Worm (Caenorhabditis elegans) whole organism, late embryonic: ENCODE measurements around the gene twk-5.

Source experiments
- C08G9.2 ChIP-seq: sonication (generic microtip); optimal IDR thresholded peaks from 2 replicates; lab custom pipeline; 2016; ENCODE audit warnings: mild to moderate bottlenecking, missing genetic modification characterization, moderate library complexity, missing compliant biosample characterization
- C38D4.7 ChIP-seq: fragments of 200-800 bp; sonication (Bioruptor generic); optimal IDR thresholded peaks from 2 replicates; lab custom pipeline; 2018; ENCODE audit warnings: mild to moderate bottlenecking, missing genetic modification characterization, moderate library complexity, missing compliant biosample characterization
- F13H6.1 ChIP-seq: sonication (generic microtip); optimal IDR thresholded peaks from 2 replicates; lab custom pipeline; 2016; ENCODE audit warnings: missing genetic modification characterization, missing compliant biosample characterization
- K09A11.1 ChIP-seq: sonication (generic microtip); optimal IDR thresholded peaks from 2 replicates; lab custom pipeline; 2017; ENCODE audit warnings: antibody characterized with exemption, mild to moderate bottlenecking, missing genetic modification characterization, missing compliant biosample characterization; ENCODE audit not compliant: insufficient read depth
- T23F11.4 ChIP-seq: fragments of 200-800 bp; sonication (Bioruptor generic); optimal IDR thresholded peaks from 2 replicates; lab custom pipeline; 2018; ENCODE audit warnings: mild to moderate bottlenecking, missing genetic modification characterization, missing compliant biosample characterization
- ahr-1 ChIP-seq: sonication (generic microtip); optimal IDR thresholded peaks from 2 replicates; lab custom pipeline; 2016; ENCODE audit warnings: missing genetic modification characterization, missing compliant biosample characterization
- ama-1 ChIP-seq: fragments of 150-350 bp; optimal IDR thresholded peaks from 2 replicates; lab custom pipeline; 2014
- ceh-19 ChIP-seq: fragments of 200-800 bp; sonication (Bioruptor generic); optimal IDR thresholded peaks from 2 replicates; lab custom pipeline; 2018; ENCODE audit warnings: mild to moderate bottlenecking, missing genetic modification characterization, missing compliant biosample characterization
- ceh-24 ChIP-seq: sonication (generic microtip); optimal IDR thresholded peaks from 2 replicates; lab custom pipeline; 2016; ENCODE audit warnings: mild to moderate bottlenecking, missing genetic modification characterization, missing compliant biosample characterization
- ceh-30 ChIP-seq: fragments of 150-350 bp; optimal IDR thresholded peaks from 2 replicates; lab custom pipeline; 2014; ENCODE audit warnings: missing biosample characterization, missing genetic modification characterization
- ceh-31 ChIP-seq: sonication (generic microtip); optimal IDR thresholded peaks from 2 replicates; lab custom pipeline; 2016; ENCODE audit warnings: missing genetic modification characterization, missing compliant biosample characterization
- ceh-45 ChIP-seq: fragments of 200-800 bp; sonication (Bioruptor generic); IDR thresholded peaks from 2 replicates; pipeline ENCODE4 v1.3.6; 2022; ENCODE audit warnings: missing genetic modification reagents, missing genetic modification characterization, missing compliant biosample characterization
- ceh-9 ChIP-seq: sonication (generic microtip); optimal IDR thresholded peaks from 2 replicates; lab custom pipeline; 2016; ENCODE audit warnings: mild to moderate bottlenecking, missing genetic modification characterization, inconsistent platforms, missing compliant biosample characterization
- che-1 ChIP-seq: sonication (generic microtip); optimal IDR thresholded peaks from 2 replicates; lab custom pipeline; 2016; ENCODE audit warnings: mild to moderate bottlenecking, missing genetic modification characterization, missing compliant biosample characterization
- dve-1 ChIP-seq: sonication (generic microtip); optimal IDR thresholded peaks from 2 replicates; lab custom pipeline; 2017; ENCODE audit warnings: antibody characterized with exemption, mild to moderate bottlenecking, missing genetic modification characterization, missing compliant biosample characterization
- elt-4 ChIP-seq: sonication (generic microtip); optimal IDR thresholded peaks from 2 replicates; lab custom pipeline; 2016; ENCODE audit warnings: missing genetic modification characterization, missing compliant biosample characterization
- ets-4 ChIP-seq: sonication (generic microtip); optimal IDR thresholded peaks from 2 replicates; lab custom pipeline; 2016; ENCODE audit warnings: missing genetic modification characterization, missing compliant biosample characterization
- eyg-1 ChIP-seq: sonication (generic microtip); optimal IDR thresholded peaks from 2 replicates; lab custom pipeline; 2016; ENCODE audit warnings: missing genotype, missing genetic modification characterization, missing compliant biosample characterization
- fax-1 ChIP-seq: sonication (generic microtip); optimal IDR thresholded peaks from 2 replicates; lab custom pipeline; 2016; ENCODE audit warnings: missing genotype, missing genetic modification characterization, missing compliant biosample characterization
- fkh-6 ChIP-seq: sonication (generic microtip); optimal IDR thresholded peaks from 2 replicates; lab custom pipeline; 2016; ENCODE audit warnings: missing genetic modification characterization, missing compliant biosample characterization
- gmeb-2 ChIP-seq: sonication (generic microtip); optimal IDR thresholded peaks from 2 replicates; lab custom pipeline; 2016; ENCODE audit warnings: missing genetic modification characterization, inconsistent platforms, missing compliant biosample characterization
- hlh-15 ChIP-seq: sonication (generic microtip); optimal IDR thresholded peaks from 2 replicates; lab custom pipeline; 2016; ENCODE audit warnings: missing genetic modification characterization, missing compliant biosample characterization
- hlh-30 ChIP-seq: sonication (generic microtip); optimal IDR thresholded peaks from 2 replicates; lab custom pipeline; 2017; ENCODE audit warnings: antibody characterized with exemption, missing genetic modification characterization, missing compliant biosample characterization; ENCODE audit not compliant: insufficient read depth
- hlh-8 ChIP-seq: sonication (generic microtip); optimal IDR thresholded peaks from 2 replicates; lab custom pipeline; 2016; ENCODE audit warnings: missing genotype, missing genetic modification characterization, missing compliant biosample characterization
- lim-6 ChIP-seq: sonication (generic microtip); optimal IDR thresholded peaks from 2 replicates; lab custom pipeline; 2016; ENCODE audit warnings: missing genetic modification characterization, missing compliant biosample characterization
- madf-2 ChIP-seq: sonication (generic microtip); optimal IDR thresholded peaks from 2 replicates; lab custom pipeline; 2017; ENCODE audit warnings: missing genetic modification characterization, missing compliant biosample characterization
- mec-3 ChIP-seq: sonication (generic microtip); optimal IDR thresholded peaks from 2 replicates; lab custom pipeline; 2016; ENCODE audit warnings: borderline replicate concordance, missing genetic modification characterization, missing compliant biosample characterization
- nfya-1 ChIP-seq: sonication (generic microtip); optimal IDR thresholded peaks from 2 replicates; lab custom pipeline; 2017; ENCODE audit warnings: missing genetic modification characterization, mild to moderate bottlenecking, missing compliant biosample characterization, antibody characterized with exemption, moderate library complexity
- nhr-11 ChIP-seq: fragments of 150-350 bp; optimal IDR thresholded peaks from 2 replicates; lab custom pipeline; 2014; ENCODE audit warnings: missing biosample characterization, missing genetic modification characterization
- nhr-232 ChIP-seq: sonication (generic microtip); optimal IDR thresholded peaks from 2 replicates; lab custom pipeline; 2016; ENCODE audit warnings: missing genetic modification characterization, missing compliant biosample characterization
- npax-4 ChIP-seq: sonication (generic microtip); optimal IDR thresholded peaks from 2 replicates; lab custom pipeline; 2016; ENCODE audit warnings: missing genetic modification characterization, missing compliant biosample characterization
- odd-2 ChIP-seq: sonication (generic microtip); optimal IDR thresholded peaks from 2 replicates; lab custom pipeline; 2017; ENCODE audit warnings: antibody characterized with exemption, mild to moderate bottlenecking, missing genetic modification characterization, missing compliant biosample characterization
- pat-9 ChIP-seq: fragments of 200-800 bp; sonication (Bioruptor generic); optimal IDR thresholded peaks from 2 replicates; lab custom pipeline; 2018; ENCODE audit warnings: mild to moderate bottlenecking, missing genetic modification characterization, moderate library complexity, missing compliant biosample characterization
- pax-1 ChIP-seq: fragments of 150-350 bp; optimal IDR thresholded peaks from 2 replicates; lab custom pipeline; 2014; ENCODE audit warnings: missing biosample characterization, missing genetic modification characterization
- pha-4 ChIP-seq: fragments of 150-350 bp; optimal IDR thresholded peaks from 2 replicates; lab custom pipeline; 2018; ENCODE audit warnings: missing biosample characterization, missing genetic modification reagents, missing genetic modification characterization
- pros-1 ChIP-seq: fragments of 150-350 bp; optimal IDR thresholded peaks from 2 replicates; lab custom pipeline; 2014; ENCODE audit warnings: missing biosample characterization, missing genetic modification reagents, missing genetic modification characterization
- sdc-2 ChIP-seq: sonication (generic microtip); optimal IDR thresholded peaks from 2 replicates; lab custom pipeline; 2016; ENCODE audit warnings: missing genotype, missing genetic modification characterization, missing compliant biosample characterization
- sox-2 ChIP-seq: fragments of 200-800 bp; sonication (Bioruptor generic); IDR thresholded peaks from 2 replicates; pipeline ENCODE4 v1.3.6; 2022; ENCODE audit warnings: missing genetic modification reagents, missing genetic modification characterization, missing compliant biosample characterization
- sox-4 ChIP-seq: sonication (generic microtip); optimal IDR thresholded peaks from 2 replicates; lab custom pipeline; 2017; ENCODE audit warnings: mild to moderate bottlenecking, missing genetic modification characterization, inconsistent platforms, missing compliant biosample characterization
- tbx-2 ChIP-seq: sonication (generic microtip); optimal IDR thresholded peaks from 2 replicates; lab custom pipeline; 2016; ENCODE audit warnings: missing genetic modification characterization, missing compliant biosample characterization
- tbx-7 ChIP-seq: sonication (generic microtip); optimal IDR thresholded peaks from 2 replicates; lab custom pipeline; 2016; ENCODE audit warnings: missing genotype, missing genetic modification characterization, missing compliant biosample characterization
- unc-3 ChIP-seq, 2 experiments: fragments of 200-800 bp in 1 of 2; sonication (Bioruptor generic) in 1 of 2; sonication (generic microtip) in 1 of 2; conservative IDR thresholded peaks in 1 of 2; optimal IDR thresholded peaks in 1 of 2; 2 replicates each; pipeline versions ENCODE4 v1.3.6 to Lab custom; 2016 to 2022; ENCODE audit warnings: missing compliant biosample characterization in 2 of 2, missing genetic modification characterization in 2 of 2, missing genetic modification reagents in 1 of 2
- unc-55 ChIP-seq: sonication (generic microtip); optimal IDR thresholded peaks from 2 replicates; lab custom pipeline; 2017; ENCODE audit warnings: missing biosample characterization, missing genetic modification reagents, missing genetic modification characterization
- unc-86 ChIP-seq: sonication (generic microtip); optimal IDR thresholded peaks from 2 replicates; lab custom pipeline; 2016; ENCODE audit warnings: missing genetic modification characterization, missing compliant biosample characterization

The twk-5 gene

DNA sequence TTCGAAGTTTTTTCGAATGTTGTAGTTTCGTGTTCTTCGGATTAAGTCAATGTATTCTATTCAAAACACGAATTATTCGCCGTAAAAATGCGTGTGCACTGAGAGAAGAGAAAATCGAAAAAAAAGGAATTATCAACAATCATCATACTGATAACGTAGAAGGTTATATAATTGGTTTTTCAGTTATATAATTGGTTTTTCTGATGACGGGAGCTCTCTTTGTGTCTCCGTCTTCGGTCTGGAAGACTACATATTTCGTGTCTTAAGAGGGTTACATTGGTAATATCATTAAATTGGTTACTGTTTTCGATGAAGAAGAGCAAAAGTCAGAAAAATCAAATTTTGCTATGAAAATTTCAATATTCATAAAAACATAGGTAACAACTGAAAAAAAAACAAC lies 25.2 kb downstream of the twk-5 start:
- TF ChIP-seq unc-86 (no peak), dve-1 (tag; lab: Kevin White, UChicago) (no peak), sox-2 (GFP tag; lab: Robert Waterston, UW) (no peak), sox-4 (tag; lab: Kevin White, UChicago) (no peak), madf-2 (tag; lab: Kevin White, UChicago) (no peak), T23F11.4 (GFP tag; lab: Kevin White, UChicago) (no peak), che-1 (tag; lab: Kevin White, UChicago) (no peak), pha-4 (no peak), F13H6.1 (no peak), ceh-30 (tag; lab: Kevin White, UChicago) (no peak), hlh-8 (tag; lab: Kevin White, UChicago) (no peak), unc-55 (GFP tag; lab: Kevin White, UChicago) (no peak), fax-1 (no peak), ets-4 (no peak), ama-1 (no peak), C08G9.2 (tag; lab: Kevin White, UChicago) (no peak)
- TF ChIP-seq, all 69 proteins: peak for 0

DNA sequence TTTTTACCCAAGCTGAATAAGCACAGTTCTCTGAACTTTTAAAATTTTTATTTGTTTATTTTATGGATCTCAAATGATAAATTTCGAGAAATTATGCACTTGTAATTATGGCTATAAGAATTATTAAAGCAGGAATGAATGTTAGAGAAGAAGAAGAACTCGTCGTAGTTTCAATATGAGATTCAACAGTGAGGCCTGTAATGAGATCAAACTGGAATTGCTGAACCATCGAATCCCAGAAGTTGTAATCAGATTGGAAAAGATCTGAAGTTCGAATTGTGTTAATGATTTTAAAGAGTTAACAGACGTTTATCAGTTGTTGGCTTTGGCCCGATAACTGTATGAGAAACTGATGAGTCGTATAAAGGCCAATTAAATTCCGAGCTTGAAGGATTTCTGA lies 29.4 kb downstream of the twk-5 start:
- TF ChIP-seq pat-9 (tag; lab: Kevin White, UChicago), result no peak
- TF ChIP-seq eyg-1 (tag; lab: Kevin White, UChicago), result no peak
- TF ChIP-seq ceh-19, result no peak
- no peak for TF ChIP-seq ceh-30 (tag; lab: Kevin White, UChicago)
- no peak for TF ChIP-seq ceh-9
- no peak for TF ChIP-seq gmeb-2 (tag; lab: Kevin White, UChicago)

DNA sequence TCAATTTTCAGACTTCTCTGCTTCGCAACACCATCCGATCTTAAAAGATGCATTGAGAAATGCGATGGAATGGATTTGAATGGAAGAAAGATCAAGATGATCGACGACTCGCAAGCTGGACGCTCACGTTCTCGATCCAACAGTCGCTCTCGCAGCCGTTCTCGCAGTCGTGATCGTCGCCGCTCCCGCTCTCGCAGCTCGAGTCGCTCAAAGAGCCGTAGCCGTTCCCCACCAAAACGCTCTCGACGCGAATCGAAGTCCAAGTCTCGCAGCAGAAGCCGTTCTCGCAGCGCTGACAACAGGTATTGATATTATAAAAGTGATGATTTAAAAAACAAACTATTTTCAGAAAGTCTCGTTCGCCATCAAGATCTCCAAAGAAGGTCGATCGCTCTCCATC lies 30.0 kb downstream of the twk-5 start:
- TF ChIP-seq odd-2, result no peak
- no peak for TF ChIP-seq pros-1 (tag; lab: Kevin White, UChicago)
- TF ChIP-seq nfya-1, result no peak
- no peak for TF ChIP-seq C38D4.7 (GFP tag; lab: Kevin White, UChicago)
- no peak for TF ChIP-seq fax-1
- TF ChIP-seq K09A11.1 (tag; lab: Kevin White, UChicago), result no peak
- TF ChIP-seq unc-3 (GFP tag; conservative IDR thresholded peaks at IDR 0.05; lab: Robert Waterston, UW), result no peak
- TF ChIP-seq unc-3 (tag; optimal IDR thresholded peaks at IDR 0.05; lab: Kevin White, UChicago), result no peak
- TF ChIP-seq mec-3, result no peak
- no peak for TF ChIP-seq tbx-7 (tag; lab: Kevin White, UChicago)
- TF ChIP-seq F13H6.1, result no peak
- no peak for TF ChIP-seq sox-2 (GFP tag; lab: Robert Waterston, UW)
- no peak for TF ChIP-seq hlh-15
- TF ChIP-seq nhr-232 (tag; lab: Kevin White, UChicago), result no peak
- TF ChIP-seq ahr-1 (tag; lab: Kevin White, UChicago), result no peak
- TF ChIP-seq ceh-45 (GFP tag; lab: Robert Waterston, UW), result no peak
- TF ChIP-seq nhr-11 (tag; lab: Kevin White, UChicago), result no peak

DNA sequence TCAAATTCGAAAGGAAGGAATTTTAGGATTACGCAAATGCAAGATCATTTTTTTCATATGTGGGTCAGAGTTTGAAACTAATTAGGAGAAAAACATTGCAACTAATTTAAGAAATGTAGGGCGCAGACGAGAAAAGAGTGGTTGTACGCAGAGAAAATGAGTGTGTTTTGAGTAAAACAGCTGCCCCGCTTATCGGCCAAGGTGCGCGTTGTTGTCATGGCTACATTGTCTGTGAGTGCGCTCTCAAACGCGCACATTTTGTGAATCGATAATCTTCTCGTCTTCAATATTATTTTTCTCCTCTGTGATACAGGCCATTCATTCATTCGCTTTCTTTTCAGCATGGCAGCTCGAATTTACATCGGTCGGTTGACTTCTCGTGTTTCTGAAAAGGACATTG lies 31.5 kb downstream of the twk-5 start:
- no peak for TF ChIP-seq tbx-2 (tag; lab: Kevin White, UChicago)
- TF ChIP-seq ceh-24, result no peak
- TF ChIP-seq fkh-6, result no peak
- TF ChIP-seq lim-6 (tag; lab: Kevin White, UChicago), result no peak
- TF ChIP-seq ceh-19, result no peak
- TF ChIP-seq ceh-31 (tag; lab: Kevin White, UChicago), result no peak
- no peak for TF ChIP-seq hlh-30 (tag; lab: Kevin White, UChicago)
- no peak for TF ChIP-seq dve-1 (tag; lab: Kevin White, UChicago)
- no peak for TF ChIP-seq npax-4 (tag; lab: Kevin White, UChicago)
- TF ChIP-seq K09A11.1 (tag; lab: Kevin White, UChicago), result no peak
- TF ChIP-seq sdc-2 (tag; lab: Kevin White, UChicago), result no peak
- TF ChIP-seq che-1 (tag; lab: Kevin White, UChicago), result no peak
- no peak for TF ChIP-seq pax-1 (tag; lab: Kevin White, UChicago)
- no peak for TF ChIP-seq odd-2
- TF ChIP-seq elt-4 (tag; lab: Kevin White, UChicago), result no peak
- TF ChIP-seq ets-4, result no peak
- TF ChIP-seq, all 69 proteins: peak for 0
